Fruit fly (Drosophila melanogaster) whole organism, embryonic: ENCODE results near the gene Ir25a.

Source experiments
- Asciz ChIP-seq: fragments of 200-800 bp; sonication (Bioruptor generic); optimal IDR thresholded peaks from 2 replicates; lab custom pipeline; 2017; ENCODE audit warnings: missing biosample characterization, mild to moderate bottlenecking, missing genetic modification characterization, missing genetic modification reagents
- Atf-2 ChIP-seq: fragments of 200-800 bp; sonication (Bioruptor generic); optimal IDR thresholded peaks from 2 replicates; lab custom pipeline; 2016; ENCODE audit warnings: missing biosample characterization, missing genetic modification characterization
- Atf3 ChIP-seq: fragments of 200-800 bp; sonication (Bioruptor generic); optimal IDR thresholded peaks from 3 replicates; lab custom pipeline; 2016; ENCODE audit warnings: missing biosample characterization, missing genetic modification characterization
- Bgb ChIP-seq: fragments of 200-800 bp; sonication (Bioruptor generic); IDR thresholded peaks from 2 replicates; pipeline ENCODE4 v1.3.6; 2022; ENCODE audit warnings: missing biosample characterization, missing genetic modification characterization; ENCODE audit not compliant: partially characterized antibody
- Bteb2 ChIP-seq: fragments of 200-800 bp; sonication (Bioruptor generic); optimal IDR thresholded peaks from 2 replicates; lab custom pipeline; 2016; ENCODE audit warnings: missing biosample characterization, missing genetic modification characterization
- CG10147 ChIP-seq: fragments of 200-800 bp; sonication (Bioruptor generic); optimal IDR thresholded peaks from 2 replicates; lab custom pipeline; 2019; ENCODE audit warnings: missing biosample characterization, mild to moderate bottlenecking, missing genetic modification characterization, moderate library complexity
- CG11723 ChIP-seq: fragments of 200-800 bp; sonication (Bioruptor generic); optimal IDR thresholded peaks from 2 replicates; lab custom pipeline; 2017; ENCODE audit warnings: missing biosample characterization, mild to moderate bottlenecking, missing genetic modification characterization
- CG1233 ChIP-seq: fragments of 200-800 bp; sonication (Bioruptor generic); optimal IDR thresholded peaks from 4 replicates; lab custom pipeline; 2018; ENCODE audit warnings: missing biosample characterization, mild to moderate bottlenecking, missing genetic modification characterization
- CG12769 ChIP-seq: fragments of 200-800 bp; sonication (Bioruptor generic); optimal IDR thresholded peaks from 2 replicates; lab custom pipeline; 2019; ENCODE audit warnings: missing biosample characterization, mild to moderate bottlenecking, missing genetic modification characterization, moderate library complexity
- CG12942 ChIP-seq: fragments of 200-800 bp; sonication (Bioruptor generic); optimal IDR thresholded peaks from 3 replicates; lab custom pipeline; 2016; ENCODE audit warnings: missing biosample characterization, missing genetic modification characterization
- CG13424 ChIP-seq: fragments of 200-800 bp; sonication (Bioruptor generic); optimal IDR thresholded peaks from 2 replicates; lab custom pipeline; 2019; ENCODE audit warnings: missing biosample characterization, mild to moderate bottlenecking, missing genetic modification characterization, moderate library complexity
- CG14050 ChIP-seq: fragments of 200-800 bp; sonication (Bioruptor generic); IDR thresholded peaks from 3 replicates; pipeline ENCODE4 v1.3.6; 2022; ENCODE audit warnings: missing biosample characterization, missing genetic modification characterization
- CG1529 ChIP-seq: fragments of 200-800 bp; sonication (Bioruptor generic); optimal IDR thresholded peaks from 3 replicates; lab custom pipeline; 2018; ENCODE audit warnings: missing biosample characterization, missing genetic modification characterization
- CG15601 ChIP-seq: fragments of 200-800 bp; sonication (Bioruptor generic); optimal IDR thresholded peaks from 3 replicates; lab custom pipeline; 2019; ENCODE audit warnings: missing biosample characterization, mild to moderate bottlenecking, missing genetic modification characterization, moderate library complexity
- CG16779 ChIP-seq: fragments of 200-800 bp; sonication (Bioruptor generic); IDR thresholded peaks from 2 replicates; pipeline ENCODE4 v1.3.6; 2022; ENCODE audit warnings: missing biosample characterization, missing genetic modification characterization
- CG32767 ChIP-seq: fragments of 200-800 bp; sonication (Bioruptor generic); IDR thresholded peaks from 2 replicates; pipeline ENCODE4 v1.3.6; 2022; ENCODE audit warnings: missing biosample characterization, missing genetic modification characterization
- CG42726 ChIP-seq: fragments of 200-800 bp; sonication (Bioruptor generic); IDR thresholded peaks from 2 replicates; pipeline ENCODE4 v1.3.6; 2022; ENCODE audit warnings: missing biosample characterization, missing genetic modification characterization; ENCODE audit not compliant: partially characterized antibody
- CG4854 ChIP-seq: fragments of 200-800 bp; sonication (Bioruptor generic); optimal IDR thresholded peaks from 2 replicates; lab custom pipeline; 2016; ENCODE audit warnings: missing biosample characterization, missing genetic modification characterization, inconsistent platforms
- CG6654 ChIP-seq: fragments of 200-800 bp; sonication (Bioruptor generic); optimal IDR thresholded peaks from 2 replicates; lab custom pipeline; 2017; ENCODE audit warnings: missing biosample characterization, mild to moderate bottlenecking, missing genetic modification characterization
- CG9876 ChIP-seq: fragments of 200-800 bp; sonication (Bioruptor generic); optimal IDR thresholded peaks from 2 replicates; lab custom pipeline; 2016; ENCODE audit warnings: missing biosample characterization, missing genetic modification characterization
- Deaf1 ChIP-seq: fragments of 200-800 bp; optimal IDR thresholded peaks from 3 replicates; lab custom pipeline; 2019; ENCODE audit warnings: missing biosample characterization, mild to moderate bottlenecking, missing genetic modification characterization, moderate library complexity
- Gsc ChIP-seq: fragments of 200-800 bp; sonication (Bioruptor generic); IDR thresholded peaks from 2 replicates; pipeline ENCODE4 v1.3.6; 2022; ENCODE audit warnings: missing biosample characterization, missing genetic modification characterization
- H15 ChIP-seq: fragments of 200-800 bp; sonication (Bioruptor generic); IDR thresholded peaks from 3 replicates; pipeline ENCODE4 v1.3.6; 2022; ENCODE audit warnings: missing biosample characterization, missing genetic modification characterization
- Hand ChIP-seq: fragments of 200-800 bp; sonication (Bioruptor generic); optimal IDR thresholded peaks from 2 replicates; lab custom pipeline; 2017; ENCODE audit warnings: mild to moderate bottlenecking, missing biosample characterization, missing genetic modification reagents, missing genetic modification characterization
- HmgD ChIP-seq: fragments of 200-800 bp; sonication (Bioruptor generic); optimal IDR thresholded peaks from 3 replicates; lab custom pipeline; 2016; ENCODE audit warnings: missing biosample characterization, missing genetic modification characterization
- Hmx ChIP-seq: fragments of 200-800 bp; sonication (Bioruptor generic); optimal IDR thresholded peaks from 2 replicates; lab custom pipeline; 2016; ENCODE audit warnings: missing biosample characterization, missing genetic modification characterization
- Hr39 ChIP-seq: fragments of >200 bp; optimal IDR thresholded peaks from 2 replicates; lab custom pipeline; 2017
- Kr ChIP-seq: fragments of 200-800 bp; sonication (Bioruptor generic); optimal IDR thresholded peaks from 2 replicates; lab custom pipeline; 2017; ENCODE audit warnings: missing biosample characterization, mild to moderate bottlenecking, missing genetic modification characterization
- Nf-YC ChIP-seq: fragments of 200-800 bp; optimal IDR thresholded peaks from 3 replicates; lab custom pipeline; 2019; ENCODE audit warnings: missing biosample characterization, mild to moderate bottlenecking, missing genetic modification characterization, moderate library complexity
- Optix ChIP-seq: fragments of 200-800 bp; sonication (Bioruptor generic); IDR thresholded peaks from 3 replicates; pipeline ENCODE4 v1.3.6; 2022; ENCODE audit warnings: missing biosample characterization, missing genetic modification characterization
- PHDP ChIP-seq: fragments of 200-800 bp; sonication (Bioruptor generic); optimal IDR thresholded peaks from 3 replicates; lab custom pipeline; 2018; ENCODE audit warnings: missing biosample characterization, mild to moderate bottlenecking, missing genetic modification characterization, moderate library complexity
- Side ChIP-seq: fragments of 200-800 bp; sonication (Bioruptor generic); optimal IDR thresholded peaks from 2 replicates; lab custom pipeline; 2016; ENCODE audit warnings: missing biosample characterization, missing genetic modification characterization
- Sox100B ChIP-seq: fragments of 200-800 bp; sonication (Bioruptor generic); optimal IDR thresholded peaks from 3 replicates; lab custom pipeline; 2018; ENCODE audit warnings: missing biosample characterization, mild to moderate bottlenecking, missing genetic modification characterization
- Sry-δ ChIP-seq: fragments of 200-800 bp; sonication (Bioruptor generic); optimal IDR thresholded peaks from 2 replicates; lab custom pipeline; 2016; ENCODE audit warnings: missing biosample characterization, missing genetic modification characterization
- Ssrp ChIP-seq: fragments of 200-800 bp; sonication (Bioruptor generic); optimal IDR thresholded peaks from 2 replicates; lab custom pipeline; 2018; ENCODE audit warnings: missing biosample characterization, mild to moderate bottlenecking, missing genetic modification characterization, moderate library complexity
- amos ChIP-seq: fragments of 200-800 bp; sonication (Bioruptor generic); IDR thresholded peaks from 2 replicates; pipeline ENCODE4 v1.3.6; 2022; ENCODE audit warnings: missing biosample characterization, missing genetic modification characterization; ENCODE audit not compliant: partially characterized antibody
- aop ChIP-seq: fragments of 200-800 bp; sonication (Bioruptor generic); IDR thresholded peaks from 2 replicates; pipeline ENCODE4 v1.3.6; 2022; ENCODE audit warnings: missing biosample characterization, missing genetic modification characterization
- ato ChIP-seq: fragments of 200-800 bp; sonication (Bioruptor generic); IDR thresholded peaks from 2 replicates; pipeline ENCODE4 v1.3.6; 2022; ENCODE audit warnings: missing biosample characterization, missing genetic modification characterization; ENCODE audit not compliant: partially characterized antibody
- br ChIP-seq: fragments of >200 bp; optimal IDR thresholded peaks from 2 replicates; lab custom pipeline; 2017
- cwo ChIP-seq: fragments of 200-800 bp; sonication (Bioruptor generic); optimal IDR thresholded peaks from 3 replicates; lab custom pipeline; 2017; ENCODE audit warnings: missing biosample characterization, missing genetic modification characterization, mild to moderate bottlenecking, moderate library complexity, missing genetic modification reagents
- exex ChIP-seq: fragments of 200-800 bp; sonication (Bioruptor generic); optimal IDR thresholded peaks from 4 replicates; lab custom pipeline; 2018; ENCODE audit warnings: missing biosample characterization, mild to moderate bottlenecking, missing genetic modification characterization, moderate library complexity
- gcm ChIP-seq: fragments of 200-800 bp; sonication (Bioruptor generic); optimal IDR thresholded peaks from 2 replicates; lab custom pipeline; 2019; ENCODE audit warnings: missing biosample characterization, mild to moderate bottlenecking, missing genetic modification characterization, moderate library complexity
- gfzf ChIP-seq: fragments of 200-800 bp; sonication (Bioruptor generic); optimal IDR thresholded peaks from 2 replicates; lab custom pipeline; 2016; ENCODE audit warnings: missing biosample characterization, mild to moderate bottlenecking, missing genetic modification characterization, moderate library complexity
- kay ChIP-seq: fragments of 200-800 bp; sonication (Bioruptor generic); optimal IDR thresholded peaks from 2 replicates; lab custom pipeline; 2016; ENCODE audit warnings: missing biosample characterization, missing genetic modification characterization
- ken ChIP-seq: fragments of 200-800 bp; sonication (Bioruptor generic); IDR thresholded peaks from 3 replicates; pipeline ENCODE4 v1.3.6; 2022; ENCODE audit warnings: missing biosample characterization, missing genetic modification characterization
- lab ChIP-seq: fragments of 200-800 bp; sonication (Bioruptor generic); optimal IDR thresholded peaks from 3 replicates; lab custom pipeline; 2017; ENCODE audit warnings: missing biosample characterization, missing genetic modification characterization, mild to moderate bottlenecking, moderate library complexity, missing genetic modification reagents
- odd ChIP-seq: fragments of 200-800 bp; sonication (Bioruptor generic); optimal IDR thresholded peaks from 2 replicates; lab custom pipeline; 2017; ENCODE audit warnings: missing biosample characterization, mild to moderate bottlenecking, missing genetic modification characterization
- pum ChIP-seq: fragments of 200-800 bp; sonication (Bioruptor generic); optimal IDR thresholded peaks from 2 replicates; lab custom pipeline; 2016; ENCODE audit warnings: missing biosample characterization, missing genetic modification characterization
- sim ChIP-seq: fragments of 200-800 bp; sonication (Bioruptor generic); IDR thresholded peaks from 2 replicates; pipeline ENCODE4 v1.3.6; 2022; ENCODE audit warnings: missing biosample characterization, missing genetic modification characterization
- trem ChIP-seq: fragments of 200-800 bp; optimal IDR thresholded peaks from 3 replicates; lab custom pipeline; 2019; ENCODE audit warnings: missing biosample characterization, mild to moderate bottlenecking, missing genetic modification characterization, moderate library complexity
- vnd ChIP-seq: fragments of 200-800 bp; sonication (Bioruptor generic); IDR thresholded peaks from 3 replicates; pipeline ENCODE4 v1.3.6; 2022; ENCODE audit warnings: missing biosample characterization, missing genetic modification characterization; ENCODE audit not compliant: partially characterized antibody
- yki ChIP-seq: fragments of >200 bp; optimal IDR thresholded peaks from 3 replicates; lab custom pipeline; 2018
- zfh1 ChIP-seq: fragments of 200-800 bp; sonication (Bioruptor generic); IDR thresholded peaks from 3 replicates; pipeline ENCODE4 v1.3.6; 2022; ENCODE audit warnings: missing biosample characterization, missing genetic modification characterization

The Ir25a gene

dm6 chr2L:4806109-4806508 is 29.0 kb downstream of the Ir25a start (continued):
- TF ChIP-seq Ssrp (no peak), Gsc (GFP tag; lab: Robert Waterston, UW) (no peak), Nf-YC (peak; percentile 4), Atf-2 (GFP tag; lab: Kevin White, UChicago) (no peak), Hand (GFP tag; lab: Kevin White, UChicago) (no peak), Deaf1 (tag; lab: Kevin White, UChicago) (no peak), yki (lab: Kevin White, UChicago) (no peak), CG15601 (tag; lab: Kevin White, UChicago) (no peak), CG6654 (no peak), CG12769 (no peak), ato (GFP tag; lab: Robert Waterston, UW) (no peak), exex (tag; lab: Kevin White, UChicago) (no peak), CG10147 (GFP tag; lab: Kevin White, UChicago) (no peak), Bgb (no peak), Side (GFP tag; lab: Kevin White, UChicago) (no peak), Sox100B (GFP tag; lab: Kevin White, UChicago) (no peak), br (no peak), HmgD (GFP tag; lab: Kevin White, UChicago) (no peak), odd (GFP tag; lab: Kevin White, UChicago) (no peak), vnd (no peak), gfzf (GFP tag; lab: Kevin White, UChicago) (no peak), cwo (GFP tag; lab: Kevin White, UChicago) (no peak), Atf3 (no peak), Hmx (GFP tag; lab: Kevin White, UChicago) (no peak), zfh1 (GFP tag; lab: Robert Waterston, UW) (no peak), CG32767 (no peak), aop (no peak), trem (no peak), H15 (no peak), Sry-δ (GFP tag; lab: Kevin White, UChicago) (no peak), gcm (GFP tag; lab: Kevin White, UChicago) (no peak), CG11723 (GFP tag; lab: Kevin White, UChicago) (no peak), Bteb2 (GFP tag; lab: Kevin White, UChicago) (no peak), pum (GFP tag; lab: Kevin White, UChicago) (no peak), amos (GFP tag; lab: Robert Waterston, UW) (no peak), CG12942 (GFP tag; lab: Kevin White, UChicago) (no peak), CG13424 (tag; lab: Kevin White, UChicago) (peak; percentile 9), CG1233 (GFP tag; lab: Kevin White, UChicago) (no peak), sim (no peak), lab (GFP tag; lab: Kevin White, UChicago) (no peak), Optix (GFP tag; lab: Robert Waterston, UW) (no peak), CG14050 (GFP tag; lab: Robert Waterston, UW) (peak; percentile 51; the same call in 2 of the 3 replicates), CG9876 (GFP tag; lab: Kevin White, UChicago) (no peak), CG4854 (GFP tag; lab: Kevin White, UChicago) (no peak), ken (GFP tag; lab: Robert Waterston, UW) (no peak), CG42726 (no peak), CG1529 (GFP tag; lab: Kevin White, UChicago) (no peak), Asciz (no peak), Kr (GFP tag; lab: Kevin White, UChicago) (no peak), CG16779 (no peak), PHDP (tag; lab: Kevin White, UChicago) (no peak), Hr39 (lab: Kevin White, UChicago) (no peak), kay (no peak)
